Fruit fly (Drosophila melanogaster) whole organism, wandering third instar larva: ENCODE results near the gene Orct2.

Source experiments
- CG32264 ChIP-seq: fragments of 200-800 bp; sonication (Bioruptor generic); optimal IDR thresholded peaks from 2 replicates; lab custom pipeline; 2016; ENCODE audit warnings: missing biosample characterization, missing genetic modification characterization
- CG9705 ChIP-seq: fragments of 200-800 bp; sonication (Bioruptor generic); optimal IDR thresholded peaks from 2 replicates; lab custom pipeline; 2018; ENCODE audit warnings: missing biosample characterization, mild to moderate bottlenecking, missing genetic modification characterization
- CrebA ChIP-seq: fragments of 200-800 bp; sonication (Bioruptor generic); optimal IDR thresholded peaks from 2 replicates; lab custom pipeline; 2016; ENCODE audit warnings: missing biosample characterization, mild to moderate bottlenecking, missing genetic modification characterization, borderline replicate concordance
- GATAd ChIP-seq: sonication (Bioruptor generic); optimal IDR thresholded peaks from 2 replicates; lab custom pipeline; 2016; ENCODE audit warnings: missing biosample characterization, missing genetic modification characterization
- HLH106 ChIP-seq: fragments of 200-800 bp; optimal IDR thresholded peaks from 3 replicates; lab custom pipeline; 2019; ENCODE audit warnings: missing biosample characterization, mild to moderate bottlenecking, missing genetic modification characterization, moderate library complexity
- Hnf4 ChIP-seq: fragments of 200-800 bp; sonication (Bioruptor generic); optimal IDR thresholded peaks from 2 replicates; lab custom pipeline; 2016; ENCODE audit warnings: missing biosample characterization, mild to moderate bottlenecking, missing genetic modification characterization
- Hr78 ChIP-seq: fragments of >200 bp; optimal IDR thresholded peaks from 2 replicates; lab custom pipeline; 2017; ENCODE audit warnings: missing biosample characterization, missing genetic modification characterization
- Myc ChIP-seq: fragments of >200 bp; optimal IDR thresholded peaks from 2 replicates; lab custom pipeline; 2017
- N ChIP-seq: fragments of >200 bp; optimal IDR thresholded peaks from 2 replicates; lab custom pipeline; 2018; ENCODE audit warnings: missing biosample characterization, missing external identifiers, missing genetic modification characterization
- OdsH ChIP-seq: fragments of 200-800 bp; sonication (Bioruptor generic); optimal IDR thresholded peaks from 2 replicates; lab custom pipeline; 2016; ENCODE audit warnings: missing biosample characterization, mild to moderate bottlenecking, missing genetic modification characterization
- Rel ChIP-seq, 2 experiments: fragments of 200-800 bp; sonication (Bioruptor generic) in 1 of 2; optimal IDR thresholded peaks; 2 replicates in 1 of 2; 3 replicates in 1 of 2; lab custom pipeline; 2016 to 2019; ENCODE audit warnings: mild to moderate bottlenecking in 2 of 2, missing biosample characterization in 2 of 2, missing genetic modification characterization in 2 of 2, moderate library complexity in 1 of 2
- Sp1 ChIP-seq: fragments of 200-800 bp; sonication (Bioruptor generic); optimal IDR thresholded peaks from 3 replicates; lab custom pipeline; 2019; ENCODE audit warnings: missing biosample characterization, mild to moderate bottlenecking, missing genetic modification characterization, moderate library complexity
- Vsx2 ChIP-seq: fragments of 200-300, 225-300 bp; sonication (Bioruptor generic); optimal IDR thresholded peaks from 2 replicates; lab custom pipeline; 2018; ENCODE audit warnings: missing biosample characterization, missing genetic modification characterization; ENCODE audit not compliant: partially characterized antibody
- dl ChIP-seq, 2 experiments: fragments of 175-275, 200-275 bp in 1 of 2; fragments of 200-275 bp in 1 of 2; sonication (Bioruptor generic); optimal IDR thresholded peaks; lab custom pipeline; 2018; ENCODE audit warnings: mild to moderate bottlenecking in 2 of 2, missing biosample characterization in 2 of 2, missing genetic modification characterization in 2 of 2, moderate library complexity in 2 of 2; ENCODE audit not compliant: partially characterized antibody in 2 of 2, insufficient read depth in 1 of 2
- dmrt93B ChIP-seq: fragments of 200-800 bp; sonication (Bioruptor generic); optimal IDR thresholded peaks from 2 replicates; lab custom pipeline; 2018; ENCODE audit warnings: missing biosample characterization, mild to moderate bottlenecking, missing genetic modification characterization
- ey ChIP-seq: fragments of 200-800 bp; sonication (Bioruptor generic); optimal IDR thresholded peaks from 2 replicates; lab custom pipeline; 2016; ENCODE audit warnings: missing biosample characterization, missing genetic modification characterization
- foxo ChIP-seq, 2 experiments: fragments of 200-800 bp; sonication (Bioruptor generic); optimal IDR thresholded peaks; 2 replicates in 1 of 2; 3 replicates in 1 of 2; lab custom pipeline; 2016 to 2017; ENCODE audit warnings: missing biosample characterization in 2 of 2, missing genetic modification characterization in 2 of 2
- h ChIP-seq: fragments of 200-800 bp; sonication (Bioruptor generic); optimal IDR thresholded peaks from 3 replicates; lab custom pipeline; 2016; ENCODE audit warnings: missing biosample characterization, mild to moderate bottlenecking, missing genetic modification characterization
- jim ChIP-seq: fragments of 175-275, 200-325 bp; sonication (Bioruptor generic); optimal IDR thresholded peaks from 2 replicates; lab custom pipeline; 2016; ENCODE audit warnings: missing biosample characterization, mild to moderate bottlenecking, missing genetic modification characterization
- psq ChIP-seq: fragments of 200-800 bp; sonication (Bioruptor generic); optimal IDR thresholded peaks from 3 replicates; lab custom pipeline; 2017; ENCODE audit warnings: missing biosample characterization, mild to moderate bottlenecking, missing genetic modification characterization, moderate library complexity
- rgr ChIP-seq: fragments of 200-800 bp; sonication (Bioruptor generic); optimal IDR thresholded peaks from 3 replicates; lab custom pipeline; 2016; ENCODE audit warnings: missing biosample characterization, mild to moderate bottlenecking, missing genetic modification characterization
- sage ChIP-seq: fragments of 200-800 bp; sonication (Bioruptor generic); optimal IDR thresholded peaks from 2 replicates; lab custom pipeline; 2016; ENCODE audit warnings: missing biosample characterization, mild to moderate bottlenecking, missing genetic modification characterization
- sv ChIP-seq: fragments of 200-800 bp; sonication (Bioruptor generic); optimal IDR thresholded peaks from 3 replicates; lab custom pipeline; 2016; ENCODE audit warnings: missing biosample characterization, missing genetic modification characterization
- usp ChIP-seq: fragments of >200 bp; optimal IDR thresholded peaks from 2 replicates; lab custom pipeline; 2017; ENCODE audit warnings: missing biosample characterization, missing genetic modification characterization
- woc ChIP-seq: sonication (Bioruptor generic); optimal IDR thresholded peaks from 2 replicates; lab custom pipeline; 2016; ENCODE audit warnings: missing biosample characterization, mild to moderate bottlenecking, missing genetic modification characterization

Gene Orct2

dm6 chr3R:24278738-24279137 lies 5.9 kb downstream of the Orct2 start:
- TF ChIP-seq Rel (GFP tag; optimal IDR thresholded peaks at IDR 0.05; lab: Kevin White, UChicago), result no peak
- TF ChIP-seq Rel (tag; optimal IDR thresholded peaks at IDR 0.05; lab: Kevin White, UChicago), result peak; percentile 10
- TF ChIP-seq CG9705 (GFP tag; lab: Kevin White, UChicago), result no peak
- TF ChIP-seq CrebA (GFP tag; lab: Kevin White, UChicago), result peak; percentile 81
- peak; percentile 37 for TF ChIP-seq Sp1
- peak; percentile 17 for TF ChIP-seq h
- TF ChIP-seq N (GFP tag; lab: Kevin White, UChicago), result no peak
- TF ChIP-seq foxo (GFP tag; optimal IDR thresholded peaks at IDR 0.05; lab: Kevin White, UChicago), result peak in 1 of 2 experiments; percentile 19
- no peak for TF ChIP-seq sage (GFP tag; lab: Kevin White, UChicago)

- TF ChIP-seq Myc (lab: Kevin White, UChicago), result peak; percentile 97
- no peak for TF ChIP-seq sage (GFP tag; lab: Kevin White, UChicago)
- peak; percentile 43 for TF ChIP-seq N (GFP tag; lab: Kevin White, UChicago)
Observed at dm6 chr3R:24279291-24279690, 6.5 kb downstream of the Orct2 start, which contains the start of gene shps. Gene shps, plus strand, starts transcription at chr3R:24279572.

DNA sequence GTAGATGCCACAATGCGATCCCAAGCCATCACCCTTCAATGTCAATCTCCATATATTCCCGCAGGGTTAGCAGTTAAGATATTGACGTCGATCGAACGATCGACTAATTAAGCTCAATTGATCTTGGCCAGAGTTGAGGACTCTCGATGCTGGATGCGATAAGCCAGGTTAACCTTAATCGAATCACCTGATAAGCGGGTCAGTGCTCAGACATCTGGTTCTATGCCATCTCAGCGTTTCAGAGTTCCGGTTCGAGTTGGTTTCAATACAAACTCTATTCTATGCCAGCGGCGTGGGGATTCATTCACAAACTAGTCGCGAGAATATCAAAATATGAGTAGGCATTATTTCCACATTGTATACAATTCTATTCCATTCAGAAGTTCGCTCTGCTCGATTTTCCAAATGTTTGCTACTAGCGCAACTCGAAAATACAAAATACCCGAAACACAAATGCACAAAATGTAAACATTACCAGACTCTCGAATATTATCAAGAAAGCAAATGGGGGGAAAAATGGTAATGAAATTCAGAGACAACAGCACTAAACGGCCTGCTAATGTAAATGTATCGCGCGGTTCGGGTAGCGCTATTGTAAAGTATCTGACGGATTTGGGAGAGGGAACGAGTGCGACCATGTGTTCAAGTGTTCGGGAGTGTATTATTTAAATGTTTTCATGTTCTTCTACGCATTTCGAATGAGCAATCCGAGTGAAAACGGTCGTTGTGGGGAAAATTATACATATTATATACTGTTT lies 9.9 kb downstream of the Orct2 start:
- TF ChIP-seq CrebA (GFP tag; lab: Kevin White, UChicago) (no peak), CG32264 (GFP tag; lab: Kevin White, UChicago) (no peak), Rel (GFP tag; optimal IDR thresholded peaks at IDR 0.05; lab: Kevin White, UChicago) (no peak), Rel (tag; optimal IDR thresholded peaks at IDR 0.05; lab: Kevin White, UChicago) (peak; percentile 44), dl (GFP tag; optimal IDR thresholded peaks at IDR 0.05; lab: Kevin White, UChicago; ENCODE audit: insufficient read depth in 1 of 2, partially characterized antibody in 2 of 2) (no peak)

dm6 chr3R:24283582-24284085 lies 10.8 kb downstream of the Orct2 start, which contains the start of gene CG6356:
Gene CG6356, plus strand, starts transcription at chr3R:24283955.
- TF ChIP-seq Hnf4 (GFP tag; lab: Kevin White, UChicago) (no peak), h (no peak), Rel (GFP tag; optimal IDR thresholded peaks at IDR 0.05; lab: Kevin White, UChicago) (no peak), Rel (tag; optimal IDR thresholded peaks at IDR 0.05; lab: Kevin White, UChicago) (peak; percentile 39), CG32264 (GFP tag; lab: Kevin White, UChicago) (no peak), Sp1 (peak; percentile 17)

- TF ChIP-seq Hnf4 (GFP tag; lab: Kevin White, UChicago), result no peak
- TF ChIP-seq OdsH (GFP tag; lab: Kevin White, UChicago), result no peak
- TF ChIP-seq, all 38 proteins: peak for 0
Observed at dm6 chr3R:24284164-24284563, 11.3 kb downstream of the Orct2 start.

DNA sequence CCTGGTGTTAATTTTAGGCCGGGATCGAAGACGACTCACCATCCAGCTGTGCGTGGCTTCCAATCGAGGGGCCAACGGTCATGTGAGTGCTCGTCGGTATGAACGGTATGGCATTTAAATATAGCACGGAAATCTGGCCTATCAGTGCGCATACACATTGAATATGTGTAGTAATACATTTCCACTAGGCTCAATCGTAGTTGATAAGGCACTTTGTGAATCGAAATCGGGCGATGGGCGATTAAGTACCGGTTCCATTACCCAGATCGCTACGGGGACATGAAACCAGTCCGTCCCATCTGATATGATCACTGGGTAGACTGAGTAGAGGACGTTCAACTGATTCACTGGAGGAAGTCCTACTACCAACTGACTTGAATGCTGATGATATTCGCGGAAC lies 12.6 kb downstream of the Orct2 start:
- no peak for TF ChIP-seq HLH106 (tag; lab: Kevin White, UChicago)
- TF ChIP-seq dmrt93B (GFP tag; lab: Kevin White, UChicago), result no peak
- TF ChIP-seq foxo (GFP tag; optimal IDR thresholded peaks at IDR 0.05; lab: Kevin White, UChicago), result no peak
- no peak for TF ChIP-seq Hr78 (GFP tag; lab: Kevin White, UChicago)
- TF ChIP-seq usp (GFP tag; lab: Kevin White, UChicago), result no peak
- TF ChIP-seq sv, result no peak
- no peak for TF ChIP-seq rgr (GFP tag; lab: Kevin White, UChicago)
- TF ChIP-seq psq (GFP tag; lab: Kevin White, UChicago), result no peak
- TF ChIP-seq ey (GFP tag; lab: Kevin White, UChicago), result no peak
- no peak for TF ChIP-seq h
- TF ChIP-seq dl (GFP tag; optimal IDR thresholded peaks at IDR 0.05; lab: Kevin White, UChicago; ENCODE audit: insufficient read depth in 1 of 2, partially characterized antibody in 2 of 2), result no peak
- no peak for TF ChIP-seq woc (GFP tag; lab: Kevin White, UChicago)
- no peak for TF ChIP-seq jim (GFP tag; lab: Kevin White, UChicago)
- no peak for TF ChIP-seq Sp1
- TF ChIP-seq Vsx2 (GFP tag; lab: Kevin White, UChicago), result no peak
- no peak for TF ChIP-seq GATAd
